Worm (Caenorhabditis elegans): ENCODE data around the gene mrpl-49.
A peak's percentile ranks its signal among the peaks of the same experiment; 100 is the strongest.

mrpl-49 gene

DNA sequence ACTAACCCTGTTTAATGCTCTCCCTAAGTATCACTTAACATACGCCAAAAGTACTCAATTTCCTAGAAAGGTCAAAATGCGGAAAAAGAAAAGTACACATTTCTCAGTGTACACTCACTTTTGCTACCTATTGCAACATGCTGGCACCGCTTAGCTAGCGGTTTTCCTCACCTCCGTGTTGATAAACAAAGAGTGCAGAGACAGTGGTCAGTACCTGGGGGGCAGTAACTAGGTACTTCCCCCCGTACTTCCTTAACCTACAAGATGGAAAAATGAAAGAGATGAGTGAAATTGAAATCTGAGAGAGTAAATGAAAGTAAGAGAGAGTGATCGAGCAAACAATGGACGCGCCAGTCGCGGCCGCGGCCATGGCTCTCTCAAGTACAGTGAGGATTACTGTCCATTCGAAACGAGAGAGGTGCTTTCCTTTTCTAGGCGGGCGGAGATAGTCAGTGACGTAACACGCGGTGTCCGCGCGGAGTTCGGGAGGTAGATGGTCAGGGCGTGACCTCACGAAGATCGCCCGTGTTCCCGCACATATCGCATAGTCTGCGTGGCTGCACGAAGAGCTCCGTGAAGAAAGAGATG is 7.8 kb downstream of the mrpl-49 start, which contains the start of gene cky-1:
Gene cky-1, plus strand, starts transcription at position 538 of the 588 bp plus-strand sequence.
- TF ChIP-seq pha-4 (tag; optimal IDR thresholded peaks at IDR 0.05) (peak; percentile 19), eor-1 (tag; optimal IDR thresholded peaks at IDR 0.05) (no peak)

DNA sequence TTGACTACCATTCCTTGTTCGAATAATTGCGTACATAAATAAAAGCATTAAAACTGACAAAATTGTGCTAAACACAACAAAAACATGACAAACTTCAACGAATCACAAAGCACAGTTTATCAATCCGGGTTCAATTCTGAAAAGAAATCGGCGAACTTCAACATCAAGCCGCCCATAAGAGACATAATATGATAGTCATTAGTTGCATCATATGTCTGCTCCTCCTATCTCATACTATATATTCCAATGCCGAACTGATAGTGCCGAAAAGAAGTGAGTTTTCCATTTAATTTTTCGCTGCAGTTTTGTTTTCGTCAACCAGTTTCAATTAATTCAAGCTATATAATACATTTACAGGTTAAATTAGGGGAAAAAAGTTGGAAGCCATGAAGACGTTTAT is 13.3 kb downstream of the mrpl-49 start, which contains the start of gene hrg-7:
Gene hrg-7, plus strand, starts transcription at position 358 of the 400 bp plus-strand sequence.
- TF ChIP-seq skn-1 (tag; optimal IDR thresholded peaks at IDR 0.05) (peak; percentile 62), elt-2 (tag; optimal IDR thresholded peaks at IDR 0.05) (peak; percentile 95), nhr-12 (tag; optimal IDR thresholded peaks at IDR 0.05) (no peak), daf-12 (tag; optimal IDR thresholded peaks at IDR 0.05) (no peak), unc-62 (GFP tag; optimal IDR thresholded peaks at IDR 0.05) (no peak)

DNA sequence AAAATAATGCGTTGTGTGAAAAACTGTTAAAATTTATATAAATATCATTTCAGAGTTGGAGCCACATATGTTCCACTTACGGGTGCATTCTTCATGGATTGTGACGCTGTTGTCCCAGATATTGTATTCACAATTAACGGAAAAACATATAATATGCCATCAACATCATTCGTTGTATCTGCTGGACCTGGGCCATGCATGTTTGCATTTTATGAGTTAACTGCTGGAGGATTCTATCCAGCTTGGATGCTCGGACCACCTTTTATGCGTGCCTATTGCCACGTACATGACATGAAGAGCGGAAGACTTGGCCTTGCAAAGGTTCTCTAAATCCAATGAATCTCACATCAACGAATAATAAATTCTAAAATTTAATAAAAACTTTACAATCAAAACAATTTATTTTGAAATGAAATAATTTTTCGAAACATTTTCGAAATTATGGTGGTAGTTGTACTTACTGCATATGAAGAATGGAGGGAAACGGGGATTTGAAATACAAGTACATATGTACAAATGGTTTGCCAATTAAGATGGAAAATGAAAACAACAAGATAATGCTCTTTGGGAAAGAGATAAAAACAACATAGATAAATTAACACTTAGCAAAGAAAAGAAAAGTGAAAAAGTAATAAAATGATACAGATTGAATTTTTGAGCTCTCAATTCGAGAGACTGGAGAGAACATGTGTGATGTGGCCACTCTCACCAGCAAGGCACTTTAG is 15.5 kb downstream of the mrpl-49 start:
- TF ChIP-seq ZK546.5 (tag; optimal IDR thresholded peaks at IDR 0.05), result no peak
- no peak for TF ChIP-seq nhr-11 (tag; optimal IDR thresholded peaks at IDR 0.05)
- no peak for TF ChIP-seq snpc-4 (tag; optimal IDR thresholded peaks at IDR 0.05)
- no peak for TF ChIP-seq nhr-25 (tag; optimal IDR thresholded peaks at IDR 0.05)
- peak; percentile 28 for TF ChIP-seq elt-2 (tag; optimal IDR thresholded peaks at IDR 0.05)

DNA sequence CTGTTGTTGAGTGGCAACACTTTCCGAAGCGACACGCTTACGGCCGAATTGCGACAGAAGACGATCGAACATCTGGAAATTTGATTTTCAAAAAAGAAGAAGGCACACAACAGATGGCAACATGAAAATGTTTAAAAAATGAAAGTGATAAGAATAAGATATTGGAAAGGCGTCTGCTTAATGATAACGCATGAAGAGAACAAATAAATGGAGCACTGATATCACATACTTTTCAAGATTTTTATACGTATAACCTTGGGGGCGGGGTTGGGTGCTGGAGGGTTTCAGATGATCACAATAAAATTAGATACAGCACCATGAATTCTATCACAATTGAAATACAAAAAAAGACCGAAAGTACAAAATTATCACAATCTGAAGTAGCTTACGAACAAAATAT is 16.5 kb downstream of the mrpl-49 start, which contains the start of gene C15C8.7:
Gene C15C8.7, minus strand, starts transcription at position 72 of the 400 bp plus-strand sequence.
- TF ChIP-seq pqm-1 (tag; optimal IDR thresholded peaks at IDR 0.05), result peak; percentile 42
- peak; percentile 92 for TF ChIP-seq elt-2 (tag; optimal IDR thresholded peaks at IDR 0.05)
- no peak for TF ChIP-seq elt-3 (tag; optimal IDR thresholded peaks at IDR 0.05)

DNA sequence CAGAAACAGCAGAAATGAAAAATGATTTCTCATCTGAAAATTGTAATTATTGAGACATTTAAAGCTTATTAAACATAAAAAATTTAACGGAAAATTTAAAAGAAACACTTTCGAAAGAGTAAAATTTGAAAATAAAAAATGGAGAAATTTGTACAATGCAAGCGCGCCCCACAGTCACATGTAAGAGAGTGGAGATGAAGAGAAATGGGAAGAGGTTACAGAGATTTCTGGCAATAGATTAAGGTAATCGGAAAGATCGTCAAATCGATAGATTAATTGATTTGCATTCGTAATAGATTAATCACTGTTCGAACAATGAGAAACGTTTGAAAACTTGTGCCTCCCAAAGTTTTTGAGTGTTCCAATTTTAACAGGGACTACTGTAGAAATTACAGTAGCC is 19.0 kb downstream of the mrpl-49 start, which contains the start of gene C15C8.4:
Gene C15C8.4, minus strand, starts transcription at position 33 of the 400 bp plus-strand sequence.
- TF ChIP-seq elt-1 (tag; optimal IDR thresholded peaks at IDR 0.05) (peak; percentile 54), tbx-2 (tag; optimal IDR thresholded peaks at IDR 0.05) (no peak), lin-15B (tag; optimal IDR thresholded peaks at IDR 0.05) (peak; percentile 45), ceh-82 (tag; optimal IDR thresholded peaks at IDR 0.05) (no peak), nhr-237 (tag; optimal IDR thresholded peaks at IDR 0.05) (no peak), nfya-1 (tag; optimal IDR thresholded peaks at IDR 0.05; ENCODE audit: insufficient read depth) (peak; percentile 6), ceh-28 (tag; optimal IDR thresholded peaks at IDR 0.05) (peak; percentile 18)

DNA sequence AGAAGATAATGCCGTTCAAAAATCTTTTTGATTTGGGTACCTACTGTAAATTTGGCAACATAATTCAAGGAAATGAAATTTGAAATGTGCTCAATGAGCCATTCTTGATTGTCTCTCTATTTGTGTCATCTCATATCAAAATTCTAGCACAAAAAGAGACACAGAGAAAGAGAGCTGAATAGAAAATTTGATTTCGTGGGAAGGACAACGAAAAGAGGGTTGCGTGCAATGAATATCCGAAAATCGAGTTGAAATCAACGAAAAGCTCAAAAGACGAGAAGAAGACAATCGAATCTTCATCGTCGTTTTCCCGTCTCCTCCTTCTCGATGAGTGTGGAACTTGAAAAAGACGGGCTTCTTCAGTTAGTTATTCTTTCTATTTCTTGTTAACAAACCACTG is 19.4 kb downstream of the mrpl-49 start, which contains the start of gene C15C8.5:
Gene C15C8.5, plus strand, starts transcription at position 152 of the 400 bp plus-strand sequence.
- peak; percentile 88 for TF ChIP-seq fkh-10 (GFP tag; optimal IDR thresholded peaks at IDR 0.05)
- no peak for TF ChIP-seq jun-1 (tag; optimal IDR thresholded peaks at IDR 0.05)
- no peak for TF ChIP-seq nhr-77 (tag; optimal IDR thresholded peaks at IDR 0.05)
- no peak for TF ChIP-seq mdl-1 (tag; optimal IDR thresholded peaks at IDR 0.05)
- no peak for TF ChIP-seq nhr-11 (tag; optimal IDR thresholded peaks at IDR 0.05)
- no peak for TF ChIP-seq unc-39 (tag; optimal IDR thresholded peaks at IDR 0.05)
- TF ChIP-seq ZK546.5 (tag; optimal IDR thresholded peaks at IDR 0.05), result no peak
- TF ChIP-seq egl-5 (tag; optimal IDR thresholded peaks at IDR 0.05), result no peak

DNA sequence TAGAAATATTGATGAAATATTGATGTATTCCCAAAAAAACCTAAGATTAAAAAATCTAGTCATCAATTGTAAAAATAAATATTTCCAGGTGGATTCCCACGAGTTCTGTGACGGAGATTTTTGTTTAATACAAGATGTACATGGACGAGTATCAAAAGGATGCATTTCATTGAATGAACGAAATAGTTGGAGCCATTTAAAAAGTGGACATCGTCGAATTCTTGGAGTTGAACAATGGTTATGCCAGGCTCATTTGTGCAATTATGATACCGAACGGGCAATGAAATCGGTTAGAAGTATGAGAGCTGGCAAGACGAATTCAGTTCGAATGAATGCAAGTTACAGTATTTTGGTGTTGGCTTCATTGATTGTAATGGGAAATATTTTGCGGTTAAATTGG is 21.1 kb downstream of the mrpl-49 start:
- TF ChIP-seq aly-2 (tag; optimal IDR thresholded peaks at IDR 0.05) (no peak), nhr-77 (tag; optimal IDR thresholded peaks at IDR 0.05) (no peak), ceh-16 (tag; optimal IDR thresholded peaks at IDR 0.05) (no peak), unc-62 (GFP tag; optimal IDR thresholded peaks at IDR 0.05) (no peak), nhr-12 (tag; optimal IDR thresholded peaks at IDR 0.05) (no peak), nhr-76 (tag; optimal IDR thresholded peaks at IDR 0.05) (no peak), snpc-4 (tag; optimal IDR thresholded peaks at IDR 0.05) (no peak), nhr-67 (tag; optimal IDR thresholded peaks at IDR 0.05) (no peak), elt-2 (tag; optimal IDR thresholded peaks at IDR 0.05) (no peak), lin-39 (tag; optimal IDR thresholded peaks at IDR 0.05) (no peak), unc-39 (tag; optimal IDR thresholded peaks at IDR 0.05) (no peak), fkh-2 (tag; optimal IDR thresholded peaks at IDR 0.05) (no peak), ztf-11 (tag; optimal IDR thresholded peaks at IDR 0.05) (no peak), sea-2 (GFP tag; optimal IDR thresholded peaks at IDR 0.05) (no peak), nhr-237 (tag; optimal IDR thresholded peaks at IDR 0.05) (no peak), nhr-11 (tag; optimal IDR thresholded peaks at IDR 0.05) (no peak)
